Worm (Caenorhabditis elegans) whole organism, young adult: ENCODE measurements around the gene C18D11.3.
A peak's percentile ranks its signal among the peaks of the same experiment; 100 is the strongest.

Experiments
- B0035.1 ChIP-seq: sonication (generic microtip); optimal IDR thresholded peaks from 2 replicates; lab custom pipeline; 2016; ENCODE audit warnings: missing genetic modification characterization, mild to moderate bottlenecking, missing compliant biosample characterization, missing genotype, missing genetic modification reagents
- B0261.1 ChIP-seq: sonication (generic microtip); optimal IDR thresholded peaks from 2 replicates; lab custom pipeline; 2016; ENCODE audit warnings: mild to moderate bottlenecking, missing genetic modification characterization, moderate library complexity, missing compliant biosample characterization
- B0336.3 ChIP-seq: fragments of 200-800 bp; sonication (Bioruptor generic); IDR thresholded peaks from 2 replicates; pipeline ENCODE4 v1.3.6; 2022; ENCODE audit warnings: missing genetic modification characterization, missing compliant biosample characterization
- C17E4.6 ChIP-seq: fragments of 200-800 bp; sonication (Bioruptor generic); IDR thresholded peaks from 2 replicates; pipeline ENCODE4 v1.3.6; 2022; ENCODE audit warnings: missing genetic modification reagents, missing genetic modification characterization, missing compliant biosample characterization
- D2030.7 ChIP-seq: fragments of 200-800 bp; sonication (Bioruptor generic); IDR thresholded peaks from 2 replicates; pipeline ENCODE4 v1.3.6; 2022; ENCODE audit warnings: missing genetic modification reagents, missing genetic modification characterization, missing compliant biosample characterization
- F10E7.11 ChIP-seq: sonication (generic microtip); optimal IDR thresholded peaks from 2 replicates; lab custom pipeline; 2017; ENCODE audit warnings: mild to moderate bottlenecking, missing genetic modification characterization, moderate library complexity, missing compliant biosample characterization
- F39B2.1 ChIP-seq: fragments of 200-800 bp; sonication (Bioruptor generic); IDR thresholded peaks from 2 replicates; pipeline ENCODE4 v1.3.6; 2022; ENCODE audit warnings: missing genetic modification reagents, missing genetic modification characterization, missing compliant biosample characterization
- F57A8.1 ChIP-seq: fragments of 200-800 bp; sonication (Bioruptor generic); optimal IDR thresholded peaks from 2 replicates; lab custom pipeline; 2018; ENCODE audit warnings: mild to moderate bottlenecking, missing genetic modification characterization, moderate library complexity, missing compliant biosample characterization
- F57C9.4 ChIP-seq: sonication (generic microtip); optimal IDR thresholded peaks from 2 replicates; lab custom pipeline; 2017; ENCODE audit warnings: mild to moderate bottlenecking, missing genetic modification characterization, missing compliant biosample characterization
- K11D2.4 ChIP-seq: fragments of 200-800 bp; sonication (Bioruptor generic); IDR thresholded peaks from 2 replicates; pipeline ENCODE4 v1.3.6; 2022; ENCODE audit warnings: missing genetic modification reagents, missing genetic modification characterization, missing compliant biosample characterization
- T07F8.4 ChIP-seq: sonication (generic microtip); optimal IDR thresholded peaks from 2 replicates; lab custom pipeline; 2016; ENCODE audit warnings: mild to moderate bottlenecking, missing genetic modification characterization, moderate library complexity, missing compliant biosample characterization
- Y53F4B.3 ChIP-seq: fragments of 200-800 bp; sonication (Bioruptor generic); IDR thresholded peaks from 2 replicates; pipeline ENCODE4 v1.3.6; 2022; ENCODE audit warnings: missing genetic modification reagents, missing genetic modification characterization, missing compliant biosample characterization
- Y53G8AR.9 ChIP-seq: fragments of 200-800 bp; sonication (Bioruptor generic); conservative IDR thresholded peaks from 2 replicates; pipeline ENCODE4 v1.3.6; 2022; ENCODE audit warnings: missing genetic modification reagents, missing genetic modification characterization, missing compliant biosample characterization
- ccch-3 ChIP-seq: fragments of 200-800 bp; sonication (Bioruptor generic); optimal IDR thresholded peaks from 2 replicates; lab custom pipeline; 2018; ENCODE audit warnings: mild to moderate bottlenecking, missing genetic modification characterization, missing compliant biosample characterization
- cebp-1 ChIP-seq, 2 experiments: fragments of 200-800 bp in 1 of 2; sonication (Bioruptor generic) in 1 of 2; sonication (generic microtip) in 1 of 2; IDR thresholded peaks in 1 of 2; optimal IDR thresholded peaks in 1 of 2; 2 replicates each; pipeline versions ENCODE4 v1.3.6 to Lab custom; 2017 to 2022; ENCODE audit warnings: missing compliant biosample characterization in 2 of 2, missing genetic modification characterization in 2 of 2, mild to moderate bottlenecking in 1 of 2, missing genetic modification reagents in 1 of 2, moderate library complexity in 1 of 2
- ceh-40 ChIP-seq: fragments of 200-800 bp; sonication (Bioruptor generic); IDR thresholded peaks from 2 replicates; pipeline ENCODE4 v1.3.6; 2022; ENCODE audit warnings: missing genetic modification characterization, missing compliant biosample characterization
- ceh-91 ChIP-seq: fragments of 200-800 bp; sonication (Bioruptor generic); IDR thresholded peaks from 2 replicates; pipeline ENCODE4 v1.3.6; 2022; ENCODE audit warnings: missing genetic modification reagents, missing genetic modification characterization, missing compliant biosample characterization
- die-1 ChIP-seq: sonication (generic microtip); optimal IDR thresholded peaks from 2 replicates; lab custom pipeline; 2016; ENCODE audit warnings: missing genotype, mild to moderate bottlenecking, missing genetic modification characterization, missing compliant biosample characterization
- dox-1 ChIP-seq: fragments of 200-800 bp; sonication (Bioruptor generic); IDR thresholded peaks from 2 replicates; pipeline ENCODE4 v1.3.6; 2022; ENCODE audit warnings: missing genetic modification reagents, missing genetic modification characterization, missing compliant biosample characterization
- dpff-1 ChIP-seq: sonication (generic microtip); optimal IDR thresholded peaks from 2 replicates; lab custom pipeline; 2017; ENCODE audit warnings: mild to moderate bottlenecking, missing genetic modification characterization, missing compliant biosample characterization
- ets-4 ChIP-seq: fragments of 200-800 bp; sonication (Bioruptor generic); optimal IDR thresholded peaks from 2 replicates; lab custom pipeline; 2018; ENCODE audit warnings: mild to moderate bottlenecking, missing genetic modification characterization, missing compliant biosample characterization
- fkh-3 ChIP-seq: sonication (generic microtip); optimal IDR thresholded peaks from 2 replicates; lab custom pipeline; 2016; ENCODE audit warnings: mild to moderate bottlenecking, missing genetic modification characterization, missing compliant biosample characterization
- hlh-26 ChIP-seq: fragments of 200-800 bp; sonication (Bioruptor generic); conservative IDR thresholded peaks from 2 replicates; pipeline ENCODE4 v1.3.6; 2022; ENCODE audit warnings: missing genetic modification reagents, missing genetic modification characterization, missing compliant biosample characterization
- hrde-1 ChIP-seq: sonication (generic microtip); optimal IDR thresholded peaks from 2 replicates; lab custom pipeline; 2016; ENCODE audit warnings: missing genetic modification characterization, mild to moderate bottlenecking, missing compliant biosample characterization, moderate library complexity, missing genotype, missing genetic modification reagents, borderline replicate concordance
- let-526 ChIP-seq: fragments of 200-800 bp; sonication (Bioruptor generic); IDR thresholded peaks from 2 replicates; pipeline ENCODE4 v1.3.6; 2022; ENCODE audit warnings: missing genetic modification reagents, missing genetic modification characterization, missing compliant biosample characterization
- let-607 ChIP-seq, 2 experiments: fragments of 200-800 bp in 1 of 2; sonication (Bioruptor generic) in 1 of 2; sonication (generic microtip) in 1 of 2; optimal IDR thresholded peaks; 2 replicates each; lab custom pipeline; 2016 to 2018; ENCODE audit warnings: mild to moderate bottlenecking in 2 of 2, missing compliant biosample characterization in 2 of 2, missing genetic modification characterization in 2 of 2, moderate library complexity in 2 of 2, missing genotype in 1 of 2
- lir-1 ChIP-seq: fragments of 200-800 bp; sonication (Bioruptor generic); conservative IDR thresholded peaks from 2 replicates; pipeline ENCODE4 v1.3.6; 2022; ENCODE audit warnings: missing genetic modification reagents, missing genetic modification characterization, missing compliant biosample characterization
- lsl-1 ChIP-seq: fragments of 200-800 bp; sonication (Bioruptor generic); optimal IDR thresholded peaks from 2 replicates; lab custom pipeline; 2018; ENCODE audit warnings: mild to moderate bottlenecking, missing genetic modification characterization, moderate library complexity, missing compliant biosample characterization
- nfya-2 ChIP-seq: fragments of 200-800 bp; sonication (Bioruptor generic); IDR thresholded peaks from 2 replicates; pipeline ENCODE4 v1.3.6; 2022; ENCODE audit warnings: missing genetic modification reagents, missing genetic modification characterization, missing compliant biosample characterization
- nhr-179 ChIP-seq: sonication (generic microtip); optimal IDR thresholded peaks from 2 replicates; lab custom pipeline; 2016; ENCODE audit warnings: mild to moderate bottlenecking, missing genetic modification characterization, missing compliant biosample characterization
- nhr-27 ChIP-seq: fragments of 200-800 bp; sonication (Bioruptor generic); optimal IDR thresholded peaks from 2 replicates; lab custom pipeline; 2018; ENCODE audit warnings: mild to moderate bottlenecking, missing genetic modification characterization, moderate library complexity, missing compliant biosample characterization
- rpc-1 ChIP-seq, 2 experiments: fragments of 150-350 bp in 1 of 2; sonication (generic microtip) in 1 of 2; optimal IDR thresholded peaks; 2 replicates each; lab custom pipeline; 2014 to 2018; ENCODE audit warnings: missing biosample characterization in 1 of 2, missing genetic modification characterization in 1 of 2, missing genetic modification reagents in 1 of 2, missing genotype in 1 of 2
- sdz-38 ChIP-seq: sonication (generic microtip); optimal IDR thresholded peaks from 2 replicates; lab custom pipeline; 2016; ENCODE audit warnings: missing genotype, missing genetic modification characterization, missing compliant biosample characterization
- snpc-1.3 ChIP-seq: sonication (generic microtip); optimal IDR thresholded peaks from 2 replicates; lab custom pipeline; 2017; ENCODE audit warnings: missing genetic modification characterization, mild to moderate bottlenecking, missing compliant biosample characterization, antibody characterized with exemption, moderate library complexity, missing genotype, missing genetic modification reagents; ENCODE audit not compliant: insufficient read depth
- snpc-3.4 ChIP-seq: sonication (generic microtip); optimal IDR thresholded peaks from 2 replicates; lab custom pipeline; 2017; ENCODE audit warnings: missing genetic modification characterization, mild to moderate bottlenecking, missing compliant biosample characterization, antibody characterized with exemption, moderate library complexity, missing genotype, missing genetic modification reagents
- snpc-4 ChIP-seq, 5 experiments: fragments of 150-350 bp in 1 of 5; sonication (generic microtip) in 4 of 5; optimal IDR thresholded peaks; 2 replicates each; lab custom pipeline; 2014 to 2018; ENCODE audit warnings: missing genetic modification characterization in 5 of 5, missing biosample characterization in 3 of 5, antibody characterized with exemption in 2 of 5, mild to moderate bottlenecking in 2 of 5, missing compliant biosample characterization in 2 of 5, missing genotype in 2 of 5, moderate library complexity in 2 of 5, missing genetic modification reagents in 1 of 5
- somi-1 ChIP-seq: fragments of 200-800 bp; sonication (Bioruptor generic); optimal IDR thresholded peaks from 2 replicates; lab custom pipeline; 2018; ENCODE audit warnings: mild to moderate bottlenecking, missing genetic modification characterization, missing compliant biosample characterization
- sptf-2 ChIP-seq: fragments of 200-800 bp; sonication (Bioruptor generic); optimal IDR thresholded peaks from 2 replicates; lab custom pipeline; 2018; ENCODE audit warnings: mild to moderate bottlenecking, missing genetic modification characterization, missing compliant biosample characterization
- tbx-9 ChIP-seq: sonication (generic microtip); optimal IDR thresholded peaks from 2 replicates; lab custom pipeline; 2016; ENCODE audit warnings: borderline replicate concordance, missing genetic modification characterization, inconsistent platforms, missing compliant biosample characterization
- xnd-1 ChIP-seq: sonication (generic microtip); optimal IDR thresholded peaks from 2 replicates; lab custom pipeline; 2016; ENCODE audit warnings: missing genotype, missing genetic modification reagents, missing genetic modification characterization, missing compliant biosample characterization
- ztf-22 ChIP-seq: fragments of 200-800 bp; sonication (Bioruptor generic); optimal IDR thresholded peaks from 2 replicates; lab custom pipeline; 2018; ENCODE audit warnings: mild to moderate bottlenecking, missing genetic modification characterization, moderate library complexity, missing compliant biosample characterization
- ztf-28 ChIP-seq: fragments of 200-800 bp; sonication (Bioruptor generic); IDR thresholded peaks from 2 replicates; pipeline ENCODE4 v1.3.6; 2022; ENCODE audit warnings: missing genetic modification reagents, missing genetic modification characterization, missing compliant biosample characterization
- ztf-6 ChIP-seq: fragments of 200-800 bp; sonication (Bioruptor generic); IDR thresholded peaks from 2 replicates; pipeline ENCODE4 v1.3.6; 2022; ENCODE audit warnings: missing genetic modification reagents, missing genetic modification characterization, missing compliant biosample characterization

Gene C18D11.3

DNA sequence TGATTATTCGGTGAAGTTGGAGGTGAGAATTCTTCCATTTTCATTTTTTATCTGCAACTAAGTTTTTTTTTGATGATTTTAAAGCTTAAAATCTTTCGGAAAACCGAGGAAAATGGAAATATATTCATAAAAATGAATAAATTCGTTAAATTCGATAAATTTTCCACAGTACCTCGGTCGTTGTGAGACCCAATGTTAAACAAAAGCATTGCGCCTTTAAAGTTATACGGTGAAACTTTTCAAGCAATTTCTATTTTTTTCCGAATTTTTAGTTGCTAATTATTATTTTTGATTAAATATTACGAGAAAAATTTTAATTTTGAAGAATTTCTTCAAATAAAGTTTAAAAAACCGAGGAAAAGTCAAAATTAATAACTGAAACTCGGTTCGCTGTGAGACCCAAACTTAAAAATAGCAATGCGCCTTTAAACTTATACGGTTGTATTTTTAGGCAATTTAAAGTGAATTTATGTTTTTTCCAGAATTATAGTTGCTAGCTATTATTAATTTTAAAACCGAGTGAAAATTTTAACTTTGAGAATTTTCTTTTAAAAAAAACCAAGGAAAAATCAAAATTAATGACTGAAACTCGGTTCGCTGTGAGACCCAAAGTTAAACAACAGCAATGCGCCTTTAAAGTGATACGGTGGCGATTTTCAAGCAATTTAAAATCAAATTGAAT lies 46.1 kb downstream of the C18D11.3 start, which contains the start of gene taf-12 (continued):
- TF ChIP-seq rpc-1 (optimal IDR thresholded peaks at IDR 0.05; lab: Kevin White, UChicago) = no peak
- no peak for TF ChIP-seq rpc-1 (tag; optimal IDR thresholded peaks at IDR 0.05; lab: Kevin White, UChicago)
- no peak for TF ChIP-seq F39B2.1 (GFP tag; lab: Robert Waterston, UW)
- peak; percentile 7 for TF ChIP-seq snpc-3.4 (tag; lab: Kevin White, UChicago)
- no peak for TF ChIP-seq ets-4
- no peak for TF ChIP-seq tbx-9 (tag; lab: Kevin White, UChicago)
- TF ChIP-seq cebp-1 (GFP tag; IDR thresholded peaks at IDR 0.05; lab: Robert Waterston, UW) = no peak
- no peak for TF ChIP-seq cebp-1 (tag; optimal IDR thresholded peaks at IDR 0.05; lab: Kevin White, UChicago)
- no peak for TF ChIP-seq fkh-3 (tag; lab: Kevin White, UChicago)
- no peak for TF ChIP-seq ccch-3 (GFP tag; lab: Kevin White, UChicago)
- TF ChIP-seq F57A8.1 (GFP tag; lab: Kevin White, UChicago) = no peak
- no peak for TF ChIP-seq B0035.1 (tag; lab: Kevin White, UChicago)
- no peak for TF ChIP-seq die-1 (tag; lab: Kevin White, UChicago)
- no peak for TF ChIP-seq sdz-38 (tag; lab: Kevin White, UChicago)
- TF ChIP-seq ztf-6 (GFP tag; lab: Robert Waterston, UW) = no peak
- no peak for TF ChIP-seq ztf-22 (GFP tag; lab: Kevin White, UChicago)
- no peak for TF ChIP-seq F10E7.11 (tag; lab: Kevin White, UChicago)
- TF ChIP-seq Y53F4B.3 (GFP tag; lab: Robert Waterston, UW) = no peak
- TF ChIP-seq nfya-2 = 0 out of 2 replicates have a peak, but pooled peaks have one; percentile 16
- TF ChIP-seq nhr-179 = no peak
- TF ChIP-seq lsl-1 = peak; percentile 100
- TF ChIP-seq B0261.1 (tag; lab: Kevin White, UChicago) = no peak
- no peak for TF ChIP-seq B0336.3 (GFP tag; lab: Robert Waterston, UW)
- no peak for TF ChIP-seq sptf-2 (GFP tag; lab: Kevin White, UChicago)
- no peak for TF ChIP-seq Y53G8AR.9 (GFP tag; lab: Robert Waterston, UW)
- no peak for TF ChIP-seq snpc-4 (GFP tag; optimal IDR thresholded peaks at IDR 0.05; lab: Kevin White, UChicago)
- TF ChIP-seq snpc-4 (tag; optimal IDR thresholded peaks at IDR 0.05; lab: Kevin White, UChicago) = peak in 2 of 4 experiments; percentile 17 to 36
- TF ChIP-seq snpc-1.3 (tag; lab: Kevin White, UChicago) = no peak

- TF ChIP-seq snpc-3.4 (tag; lab: Kevin White, UChicago) = no peak
- no peak for TF ChIP-seq D2030.7 (GFP tag; lab: Robert Waterston, UW)
- TF ChIP-seq ztf-6 (GFP tag; lab: Robert Waterston, UW) = no peak
- TF ChIP-seq B0035.1 (tag; lab: Kevin White, UChicago) = no peak
- peak; percentile 89 for TF ChIP-seq dox-1 (GFP tag; lab: Robert Waterston, UW)
- no peak for TF ChIP-seq C17E4.6
- TF ChIP-seq xnd-1 = no peak
- peak; percentile 14 to 16 for TF ChIP-seq let-607 (tag; optimal IDR thresholded peaks at IDR 0.05; lab: Kevin White, UChicago)
- TF ChIP-seq hlh-26 (GFP tag; lab: Robert Waterston, UW) = no peak
- no peak for TF ChIP-seq ztf-28
- no peak for TF ChIP-seq nhr-27 (tag; lab: Kevin White, UChicago)
- no peak for TF ChIP-seq let-526 (GFP tag; lab: Robert Waterston, UW)
- TF ChIP-seq snpc-4 (GFP tag; optimal IDR thresholded peaks at IDR 0.05; lab: Kevin White, UChicago) = peak; percentile 50
- TF ChIP-seq snpc-4 (tag; optimal IDR thresholded peaks at IDR 0.05; lab: Kevin White, UChicago) = peak; percentile 69 to 85 (median 79)
- no peak for TF ChIP-seq T07F8.4
- TF ChIP-seq lir-1 = no peak; the same call in 1 of the 2 replicates
- TF ChIP-seq ceh-91 (GFP tag; lab: Robert Waterston, UW) = no peak
- TF ChIP-seq somi-1 = peak; percentile 44
- no peak for TF ChIP-seq F57C9.4 (tag; lab: Kevin White, UChicago)
- TF ChIP-seq dpff-1 (tag; lab: Kevin White, UChicago) = no peak
- TF ChIP-seq hrde-1 (tag; lab: Kevin White, UChicago) = no peak
- 0 out of 2 replicates have a peak, but pooled peaks have one; percentile 38 for TF ChIP-seq K11D2.4 (GFP tag; lab: Robert Waterston, UW)
- 0 out of 2 replicates have a peak, but pooled peaks have one; percentile 28 for TF ChIP-seq ceh-40
- TF ChIP-seq snpc-1.3 (tag; lab: Kevin White, UChicago) = no peak
Measured at ce11 chrIII:11870009-11870408, 46.8 kb downstream of the C18D11.3 start.
